Fruit fly (Drosophila melanogaster) whole organism, embryonic: ENCODE measurements around the gene CG7335.

Experiments used
- B-H1 ChIP-seq: fragments of 200-800 bp; sonication (Bioruptor generic); IDR thresholded peaks from 3 replicates; pipeline ENCODE4 v1.3.6; 2022; ENCODE audit warnings: missing biosample characterization, missing genetic modification characterization
- C15 ChIP-seq: fragments of 200-800 bp; sonication (Bioruptor generic); IDR thresholded peaks from 3 replicates; pipeline ENCODE4 v1.3.6; 2022; ENCODE audit warnings: missing biosample characterization, missing genetic modification characterization
- CG10209 ChIP-seq: fragments of 200-800 bp; sonication (Bioruptor generic); optimal IDR thresholded peaks from 3 replicates; lab custom pipeline; 2017; ENCODE audit warnings: missing biosample characterization, mild to moderate bottlenecking, missing genetic modification characterization, missing genetic modification reagents
- CG10654 ChIP-seq: fragments of 200-800 bp; sonication (Bioruptor generic); optimal IDR thresholded peaks from 2 replicates; lab custom pipeline; 2016; ENCODE audit warnings: missing biosample characterization, missing genetic modification characterization
- CG11247 ChIP-seq: fragments of 200-800 bp; sonication (Bioruptor generic); IDR thresholded peaks from 2 replicates; pipeline ENCODE4 v1.3.6; 2022; ENCODE audit warnings: missing biosample characterization, missing genetic modification characterization
- CG11504 ChIP-seq: fragments of 200-800 bp; sonication (Bioruptor generic); optimal IDR thresholded peaks from 3 replicates; lab custom pipeline; 2019; ENCODE audit warnings: missing biosample characterization, mild to moderate bottlenecking, missing genetic modification characterization, moderate library complexity
- CG11696 ChIP-seq: fragments of 200-800 bp; sonication (Bioruptor generic); IDR thresholded peaks from 2 replicates; pipeline ENCODE4 v1.3.6; 2022; ENCODE audit warnings: missing biosample characterization, missing genetic modification characterization
- CG13287 ChIP-seq: fragments of 200-800 bp; sonication (Bioruptor generic); IDR thresholded peaks from 2 replicates; pipeline ENCODE4 v1.3.6; 2022; ENCODE audit warnings: missing biosample characterization, missing genetic modification characterization; ENCODE audit not compliant: partially characterized antibody
- CG15011 ChIP-seq: fragments of 200-800 bp; sonication (Bioruptor generic); optimal IDR thresholded peaks from 3 replicates; lab custom pipeline; 2018; ENCODE audit warnings: missing biosample characterization, mild to moderate bottlenecking, missing genetic modification characterization
- CG15073 ChIP-seq: fragments of 200-800 bp; sonication (Bioruptor generic); optimal IDR thresholded peaks from 2 replicates; lab custom pipeline; 2016; ENCODE audit warnings: missing biosample characterization, missing genetic modification characterization
- CG15696 ChIP-seq: fragments of 200-800 bp; sonication (Bioruptor generic); optimal IDR thresholded peaks from 2 replicates; lab custom pipeline; 2019; ENCODE audit warnings: missing biosample characterization, mild to moderate bottlenecking, missing genetic modification characterization, moderate library complexity
- CG17829 ChIP-seq: fragments of 200-800 bp; optimal IDR thresholded peaks from 2 replicates; lab custom pipeline; 2019; ENCODE audit warnings: missing biosample characterization, mild to moderate bottlenecking, missing genetic modification characterization, moderate library complexity
- CG18599 ChIP-seq: fragments of 200-800 bp; sonication (Bioruptor generic); optimal IDR thresholded peaks from 3 replicates; lab custom pipeline; 2017; ENCODE audit warnings: missing biosample characterization, missing genetic modification characterization, mild to moderate bottlenecking, moderate library complexity, missing genetic modification reagents
- CG31224 ChIP-seq: fragments of 200-800 bp; sonication (Bioruptor generic); IDR thresholded peaks from 2 replicates; pipeline ENCODE4 v1.3.6; 2022; ENCODE audit warnings: missing biosample characterization, missing genetic modification characterization
- CG34422 ChIP-seq: fragments of 200-800 bp; sonication (Bioruptor generic); IDR thresholded peaks from 3 replicates; pipeline ENCODE4 v1.3.6; 2022; ENCODE audit warnings: missing biosample characterization, missing genetic modification characterization
- CG8924 ChIP-seq: fragments of 200-800 bp; optimal IDR thresholded peaks from 3 replicates; lab custom pipeline; 2019; ENCODE audit warnings: missing biosample characterization, mild to moderate bottlenecking, missing genetic modification characterization, moderate library complexity
- CG9215 ChIP-seq: fragments of 200-800 bp; sonication (Bioruptor generic); IDR thresholded peaks from 2 replicates; pipeline ENCODE4 v1.3.6; 2022; ENCODE audit warnings: missing biosample characterization, missing genetic modification characterization
- Camta ChIP-seq: fragments of 200-800 bp; sonication (Bioruptor generic); optimal IDR thresholded peaks from 2 replicates; lab custom pipeline; 2016; ENCODE audit warnings: missing biosample characterization, missing genetic modification characterization
- Doc2 ChIP-seq: fragments of 200-800 bp; sonication (Bioruptor generic); IDR thresholded peaks from 2 replicates; pipeline ENCODE4 v1.3.6; 2022; ENCODE audit warnings: missing biosample characterization, missing genetic modification characterization
- Dref ChIP-seq: fragments of 200-800 bp; sonication (Bioruptor generic); IDR thresholded peaks from 2 replicates; pipeline ENCODE4 v1.3.6; 2022; ENCODE audit warnings: missing biosample characterization, missing genetic modification characterization
- HmgD ChIP-seq: fragments of 200-800 bp; sonication (Bioruptor generic); optimal IDR thresholded peaks from 3 replicates; lab custom pipeline; 2016; ENCODE audit warnings: missing biosample characterization, missing genetic modification characterization
- Hsf ChIP-seq: fragments of 200-800 bp; sonication (Bioruptor generic); optimal IDR thresholded peaks from 3 replicates; lab custom pipeline; 2016; ENCODE audit warnings: missing biosample characterization, missing genetic modification characterization
- MBD-R2 ChIP-seq: fragments of 200-800 bp; sonication (Bioruptor generic); IDR thresholded peaks from 2 replicates; pipeline ENCODE4 v1.3.6; 2022; ENCODE audit warnings: missing biosample characterization, missing genetic modification characterization
- Med ChIP-seq: fragments of 200-800 bp; sonication (Bioruptor generic); peaks from one replicate; lab custom pipeline; 2016; ENCODE audit warnings: missing biosample characterization, missing genetic modification characterization, mild to moderate bottlenecking, inconsistent platforms, moderate library complexity
- Meics ChIP-seq: fragments of 200-800 bp; sonication (Bioruptor generic); optimal IDR thresholded peaks from 2 replicates; lab custom pipeline; 2017; ENCODE audit warnings: missing biosample characterization, mild to moderate bottlenecking, missing genetic modification characterization
- Rfx ChIP-seq: fragments of 200-800 bp; sonication (Bioruptor generic); IDR thresholded peaks from 2 replicates; pipeline ENCODE4 v1.3.6; 2022; ENCODE audit warnings: missing biosample characterization, missing genetic modification characterization
- ato ChIP-seq: fragments of 200-800 bp; sonication (Bioruptor generic); IDR thresholded peaks from 2 replicates; pipeline ENCODE4 v1.3.6; 2022; ENCODE audit warnings: missing biosample characterization, missing genetic modification characterization; ENCODE audit not compliant: partially characterized antibody
- bbx ChIP-seq: fragments of 200-800 bp; sonication (Bioruptor generic); IDR thresholded peaks from 2 replicates; pipeline ENCODE4 v1.3.6; 2022; ENCODE audit warnings: missing biosample characterization, missing genetic modification characterization; ENCODE audit not compliant: partially characterized antibody
- btn ChIP-seq: fragments of 200-800 bp; sonication (Bioruptor generic); optimal IDR thresholded peaks from 2 replicates; lab custom pipeline; 2016; ENCODE audit warnings: missing biosample characterization, missing genetic modification characterization
- cad ChIP-seq: fragments of >200 bp; optimal IDR thresholded peaks from 2 replicates; lab custom pipeline; 2017; ENCODE audit warnings: missing biosample characterization, missing genetic modification characterization
- caup ChIP-seq: fragments of 200-800 bp; sonication (Bioruptor generic); optimal IDR thresholded peaks from 3 replicates; lab custom pipeline; 2017; ENCODE audit warnings: missing biosample characterization, mild to moderate bottlenecking, missing genetic modification characterization, moderate library complexity; ENCODE audit not compliant: severe bottlenecking
- cg ChIP-seq: fragments of 200-800 bp; sonication (Bioruptor generic); optimal IDR thresholded peaks from 3 replicates; lab custom pipeline; 2019; ENCODE audit warnings: missing biosample characterization, mild to moderate bottlenecking, missing genetic modification characterization, moderate library complexity
- chif ChIP-seq, 2 experiments: fragments of 200-800 bp; sonication (Bioruptor generic); optimal IDR thresholded peaks; 3 replicates each; lab custom pipeline; 2016; ENCODE audit warnings: missing biosample characterization in 2 of 2, missing genetic modification characterization in 2 of 2
- chinmo ChIP-seq: fragments of 200-800 bp; sonication (Bioruptor generic); IDR thresholded peaks from 4 replicates; pipeline ENCODE4 v1.3.6; 2022; ENCODE audit warnings: missing biosample characterization, missing genetic modification characterization; ENCODE audit not compliant: partially characterized antibody
- chn ChIP-seq: fragments of 200-800 bp; sonication (Bioruptor generic); optimal IDR thresholded peaks from 2 replicates; lab custom pipeline; 2016; ENCODE audit warnings: missing biosample characterization, missing genetic modification characterization
- corto ChIP-seq: fragments of 200-800 bp; sonication (Bioruptor generic); optimal IDR thresholded peaks from 2 replicates; lab custom pipeline; 2016; ENCODE audit warnings: missing biosample characterization, mild to moderate bottlenecking, missing genetic modification characterization, moderate library complexity
- dm ChIP-seq: fragments of 200-800 bp; sonication (Bioruptor generic); optimal IDR thresholded peaks from 3 replicates; lab custom pipeline; 2016; ENCODE audit warnings: missing biosample characterization, missing genetic modification characterization
- eve ChIP-seq, 2 experiments: fragments of >200 bp; optimal IDR thresholded peaks; 2 replicates each; lab custom pipeline; 2017; ENCODE audit warnings: missing biosample characterization in 2 of 2, missing genetic modification characterization in 2 of 2
- fd64A ChIP-seq: fragments of 200-800 bp; sonication (Bioruptor generic); optimal IDR thresholded peaks from 3 replicates; lab custom pipeline; 2018; ENCODE audit warnings: missing biosample characterization, mild to moderate bottlenecking, missing genetic modification characterization
- ftz-f1 ChIP-seq: fragments of 200-800 bp; sonication (Bioruptor generic); optimal IDR thresholded peaks from 2 replicates; lab custom pipeline; 2016; ENCODE audit warnings: missing biosample characterization, missing genetic modification characterization
- gem ChIP-seq: fragments of 200-800 bp; sonication (Bioruptor generic); optimal IDR thresholded peaks from 2 replicates; lab custom pipeline; 2019; ENCODE audit warnings: missing biosample characterization, mild to moderate bottlenecking, missing genetic modification characterization, moderate library complexity
- gsb ChIP-seq: fragments of 200-800 bp; sonication (Bioruptor generic); IDR thresholded peaks from 2 replicates; pipeline ENCODE4 v1.3.6; 2022; ENCODE audit warnings: missing biosample characterization, missing genetic modification characterization
- hkb ChIP-seq, 2 experiments: fragments of 200-800 bp in 1 of 2; fragments of >200 bp in 1 of 2; sonication (Bioruptor generic) in 1 of 2; IDR thresholded peaks in 1 of 2; optimal IDR thresholded peaks in 1 of 2; 2 replicates each; pipeline versions ENCODE4 v1.3.6 to Lab custom; 2017 to 2022; ENCODE audit warnings: missing biosample characterization in 1 of 2, missing genetic modification characterization in 1 of 2
- kah ChIP-seq: fragments of 200-800 bp; sonication (Bioruptor generic); optimal IDR thresholded peaks from 2 replicates; lab custom pipeline; 2018; ENCODE audit warnings: missing biosample characterization, mild to moderate bottlenecking, missing genetic modification characterization
- luna ChIP-seq: fragments of 200-800 bp; sonication (Bioruptor generic); optimal IDR thresholded peaks from 2 replicates; lab custom pipeline; 2016; ENCODE audit warnings: missing biosample characterization, missing genetic modification characterization
- org-1 ChIP-seq: fragments of 200-800 bp; sonication (Bioruptor generic); optimal IDR thresholded peaks from 2 replicates; lab custom pipeline; 2017; ENCODE audit warnings: missing biosample characterization, missing genetic modification characterization
- pnt ChIP-seq: fragments of 200-800 bp; sonication (Bioruptor generic); optimal IDR thresholded peaks from 3 replicates; lab custom pipeline; 2016; ENCODE audit warnings: missing biosample characterization, missing genetic modification characterization
- sd ChIP-seq: fragments of 200-800 bp; sonication (Bioruptor generic); optimal IDR thresholded peaks from 3 replicates; lab custom pipeline; 2018; ENCODE audit warnings: missing biosample characterization, mild to moderate bottlenecking, missing genetic modification characterization, moderate library complexity
- sens-2 ChIP-seq: fragments of 200-800 bp; sonication (Bioruptor generic); IDR thresholded peaks from 2 replicates; pipeline ENCODE4 v1.3.6; 2022; ENCODE audit warnings: missing biosample characterization, missing genetic modification characterization

Gene CG7335

DNA sequence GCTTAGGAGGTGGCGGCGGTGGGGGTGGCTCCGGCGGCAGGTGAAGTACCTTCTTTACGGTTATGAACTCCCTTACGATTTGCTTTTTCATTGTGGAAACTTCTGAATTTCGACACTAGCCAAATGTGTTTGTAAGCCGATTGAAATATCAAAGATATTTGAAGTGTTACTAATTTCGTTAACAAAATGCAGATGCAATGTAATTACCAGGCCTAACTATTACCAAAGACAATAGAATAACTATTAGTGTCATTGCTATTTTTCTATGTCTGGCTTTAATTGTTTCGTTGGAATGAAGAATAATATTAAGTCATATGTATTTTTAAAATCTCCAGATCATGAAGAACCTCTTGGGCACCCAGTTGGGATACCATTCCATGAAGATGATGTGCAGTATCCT is at the start of gene CG7335:
TSS of gene CG7335 (minus strand) at position 101 of the 400 bp plus-strand sequence.
- TF ChIP-seq CG10209 (GFP tag; lab: Kevin White, UChicago) (no peak), HmgD (GFP tag; lab: Kevin White, UChicago) (no peak), hkb (optimal IDR thresholded peaks at IDR 0.05; lab: Kevin White, UChicago) (no peak), hkb (GFP tag; IDR thresholded peaks at IDR 0.05; lab: Robert Waterston, UW) (no peak), chn (GFP tag; lab: Kevin White, UChicago) (no peak), CG11247 (GFP tag; lab: Robert Waterston, UW) (no peak), Meics (GFP tag; lab: Kevin White, UChicago) (no peak), CG13287 (GFP tag; lab: Robert Waterston, UW) (no peak), ftz-f1 (no peak), bbx (GFP tag; lab: Robert Waterston, UW) (no peak), gsb (GFP tag; lab: Robert Waterston, UW) (no peak), corto (GFP tag; lab: Kevin White, UChicago) (no peak), CG17829 (tag; lab: Kevin White, UChicago) (no peak)

DNA sequence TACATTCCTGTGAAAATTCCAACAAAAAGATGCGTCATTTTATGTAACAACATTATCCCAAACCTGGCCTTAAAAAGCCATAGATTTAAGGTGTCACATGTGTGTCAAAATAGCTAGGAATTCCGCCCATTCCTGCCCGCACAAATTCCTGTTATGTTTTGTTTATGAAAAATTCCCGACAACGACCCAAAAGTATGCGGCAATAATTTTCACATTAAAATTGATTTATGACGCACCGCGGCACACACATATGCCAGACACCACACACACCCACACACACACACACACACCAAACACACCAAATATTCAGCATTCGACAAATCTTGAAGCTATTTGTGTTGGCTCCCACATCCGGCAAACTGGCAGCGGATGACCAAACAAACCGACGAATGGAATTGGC is 49.7 kb upstream of the CG7335 start:
- TF ChIP-seq sd: peak; percentile 59
- TF ChIP-seq Med (GFP tag; lab: Kevin White, UChicago): peak; percentile 3
- TF ChIP-seq cg: peak; percentile 65
- TF ChIP-seq btn: no peak
- TF ChIP-seq cad: peak; percentile 43
- TF ChIP-seq CG9215: no peak
- TF ChIP-seq chinmo (GFP tag; lab: Robert Waterston, UW): 0 out of 4 replicates have a peak, but pooled peaks have one; percentile 13
- no peak for TF ChIP-seq chif (GFP tag; optimal IDR thresholded peaks at IDR 0.05; lab: Kevin White, UChicago)

DNA sequence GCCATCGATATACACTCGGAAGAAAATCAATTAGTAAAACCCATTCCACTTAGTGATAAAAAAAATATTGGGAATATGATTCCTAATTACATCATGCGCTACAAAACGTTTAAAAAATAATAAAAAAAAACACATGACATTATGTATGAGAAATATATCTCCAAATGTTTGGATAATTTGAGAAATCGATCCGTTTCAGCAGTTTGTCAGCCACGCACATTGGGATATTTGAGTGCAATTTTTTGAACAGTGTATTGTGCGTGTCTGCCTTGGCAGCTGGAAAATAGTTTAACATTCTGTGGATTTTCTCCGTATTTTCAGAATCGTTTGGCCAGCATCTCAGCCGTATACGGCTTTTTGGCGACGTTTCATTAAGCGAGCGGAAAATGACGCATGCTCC is 45.0 kb upstream of the CG7335 start:
- TF ChIP-seq org-1 (GFP tag; lab: Kevin White, UChicago) (no peak), eve (GFP tag; optimal IDR thresholded peaks at IDR 0.05; lab: Kevin White, UChicago) (no peak), CG15696 (tag; lab: Kevin White, UChicago) (no peak), CG15073 (GFP tag; lab: Kevin White, UChicago) (no peak), Hsf (GFP tag; lab: Kevin White, UChicago) (no peak), fd64A (GFP tag; lab: Kevin White, UChicago) (no peak), Doc2 (no peak), dm (no peak), kah (GFP tag; lab: Kevin White, UChicago) (no peak), C15 (GFP tag; lab: Robert Waterston, UW) (no peak), gem (peak; percentile 35), CG31224 (GFP tag; lab: Robert Waterston, UW) (no peak), CG15011 (GFP tag; lab: Kevin White, UChicago) (no peak), caup (GFP tag; lab: Kevin White, UChicago) (no peak), Dref (no peak), ato (no peak), CG8924 (tag; lab: Kevin White, UChicago) (no peak), Rfx (GFP tag; lab: Robert Waterston, UW) (no peak), luna (GFP tag; lab: Kevin White, UChicago) (no peak), Meics (GFP tag; lab: Kevin White, UChicago) (peak; percentile 5), CG11696 (GFP tag; lab: Robert Waterston, UW) (no peak), sens-2 (no peak), CG18599 (GFP tag; lab: Kevin White, UChicago) (peak; percentile 60), Camta (no peak), B-H1 (no peak), pnt (GFP tag; lab: Kevin White, UChicago) (no peak), MBD-R2 (no peak), CG10654 (GFP tag; lab: Kevin White, UChicago) (no peak), CG34422 (GFP tag; lab: Robert Waterston, UW) (no peak), CG11504 (peak; percentile 24)
